Fruit fly (Drosophila melanogaster): ENCODE data around the gene Cyp4d2.

The Cyp4d2 gene

DNA sequence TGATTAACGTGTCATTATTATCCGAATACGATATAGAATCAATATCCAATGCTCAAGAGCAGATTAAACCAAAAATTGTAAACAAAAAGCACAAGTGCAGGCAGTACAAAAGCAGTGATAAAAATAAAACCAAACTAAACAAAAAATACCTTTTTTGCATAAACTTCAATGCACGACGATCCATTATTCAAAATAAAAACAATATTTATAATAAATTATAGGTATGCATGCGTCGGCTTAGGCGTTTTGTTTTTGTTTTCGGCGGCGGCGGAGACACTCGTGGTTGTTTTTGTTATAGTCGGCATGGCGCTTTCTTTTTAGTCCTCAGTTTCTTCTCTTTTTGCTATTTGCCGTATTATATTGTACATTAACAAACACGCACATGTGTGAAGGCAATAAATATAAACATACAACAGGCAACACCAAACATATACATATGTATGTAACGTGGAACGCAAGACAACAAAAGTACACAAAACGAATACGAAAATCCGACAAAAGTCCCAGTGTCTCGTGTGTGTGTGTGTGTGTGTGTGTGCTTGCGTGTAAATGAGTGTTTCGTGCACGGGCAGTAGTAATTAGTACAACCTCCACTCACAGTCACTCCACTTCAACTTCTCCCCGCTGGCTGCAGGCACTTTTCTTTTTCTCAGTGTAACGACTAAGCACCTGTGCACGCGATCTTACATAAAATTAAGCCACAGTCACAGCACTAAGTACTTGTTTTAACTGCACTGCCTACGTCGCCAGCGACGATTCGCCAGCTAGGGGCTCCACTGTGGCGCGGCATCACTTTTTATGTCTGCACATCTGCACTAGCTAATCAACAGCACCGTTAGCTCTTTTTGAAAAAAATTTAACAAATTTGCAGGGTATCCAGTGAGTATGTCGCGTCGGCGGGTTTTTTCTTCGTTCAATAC is 39.7 kb upstream of the Cyp4d2 start (continued):
- no peak for TF ChIP-seq CG4854 (GFP tag; optimal IDR thresholded peaks at IDR 0.05)
- no peak for TF ChIP-seq otp (GFP tag; IDR thresholded peaks at IDR 0.05)
- TF ChIP-seq Ets65A (GFP tag): peak; percentile 81
- no peak for TF ChIP-seq kah (GFP tag; optimal IDR thresholded peaks at IDR 0.05)
- TF ChIP-seq pum (GFP tag; optimal IDR thresholded peaks at IDR 0.05): no peak
- TF ChIP-seq Side (GFP tag; optimal IDR thresholded peaks at IDR 0.05): no peak
- peak; percentile 57 for TF ChIP-seq Meics (GFP tag; optimal IDR thresholded peaks at IDR 0.05)
- peak; percentile 11 for TF ChIP-seq HLHmδ (GFP tag; optimal IDR thresholded peaks at IDR 0.05)
- no peak for TF ChIP-seq Eip74EF (GFP tag; optimal IDR thresholded peaks at IDR 0.05)
- no peak for TF ChIP-seq CG11398 (GFP tag; optimal IDR thresholded peaks at IDR 0.05)
- TF ChIP-seq croc (GFP tag; conservative IDR thresholded peaks at IDR 0.05): peak; percentile 18; the same call in 1 of the 3 replicates
- TF ChIP-seq CTCF (GFP tag; optimal IDR thresholded peaks at IDR 0.05): no peak
- TF ChIP-seq nau (GFP tag; optimal IDR thresholded peaks at IDR 0.05): no peak
- peak; percentile 54 for TF ChIP-seq slbo (GFP tag; IDR thresholded peaks at IDR 0.05)
- no peak for TF ChIP-seq CG3838 (GFP tag; optimal IDR thresholded peaks at IDR 0.05)
- TF ChIP-seq tup (GFP tag; optimal IDR thresholded peaks at IDR 0.05): no peak
- TF ChIP-seq HLH4C (GFP tag; IDR thresholded peaks at IDR 0.05; ENCODE audit: partially characterized antibody): no peak
- TF ChIP-seq CG16863 (GFP tag; optimal IDR thresholded peaks at IDR 0.05): peak; percentile 30
- peak; percentile 57 for TF ChIP-seq CG32532 (GFP tag; IDR thresholded peaks at IDR 0.05)
- no peak for TF ChIP-seq Deaf1 (tag; optimal IDR thresholded peaks at IDR 0.05)
- no peak for TF ChIP-seq Usf (GFP tag; optimal IDR thresholded peaks at IDR 0.05)
- TF ChIP-seq CG18764 (GFP tag; optimal IDR thresholded peaks at IDR 0.05): no peak
- no peak for TF ChIP-seq CG12659 (GFP tag; optimal IDR thresholded peaks at IDR 0.05)
- TF ChIP-seq CG9727 (GFP tag; optimal IDR thresholded peaks at IDR 0.05): no peak
- no peak for TF ChIP-seq CG17829 (tag; optimal IDR thresholded peaks at IDR 0.05)
- no peak for TF ChIP-seq luna (GFP tag; optimal IDR thresholded peaks at IDR 0.05)
- TF ChIP-seq Tbp (GFP tag; optimal IDR thresholded peaks at IDR 0.05): no peak
- TF ChIP-seq rib (GFP tag; IDR thresholded peaks at IDR 0.05): no peak
- peak; percentile 25 for TF ChIP-seq CoRest (tag; optimal IDR thresholded peaks at IDR 0.05)
- TF ChIP-seq CG11093 (GFP tag; IDR thresholded peaks at IDR 0.05): 0 out of 3 replicates have a peak, but pooled peaks have one; percentile 45
- TF ChIP-seq CG12744 (GFP tag; optimal IDR thresholded peaks at IDR 0.05): no peak
- no peak for TF ChIP-seq zen2 (GFP tag; IDR thresholded peaks at IDR 0.05; ENCODE audit: partially characterized antibody)
- TF ChIP-seq CG43689 (GFP tag; IDR thresholded peaks at IDR 0.05): no peak
- no peak for TF ChIP-seq insv (GFP tag; optimal IDR thresholded peaks at IDR 0.05)
- TF ChIP-seq unc-4 (GFP tag; IDR thresholded peaks at IDR 0.05; ENCODE audit: partially characterized antibody): no peak
- no peak for TF ChIP-seq YL-1 (GFP tag; optimal IDR thresholded peaks at IDR 0.05)
- no peak for TF ChIP-seq mirr (GFP tag; optimal IDR thresholded peaks at IDR 0.05)
- TF ChIP-seq D19B (GFP tag; optimal IDR thresholded peaks at IDR 0.05): peak; percentile 69
- no peak for TF ChIP-seq ato (GFP tag; IDR thresholded peaks at IDR 0.05; ENCODE audit: partially characterized antibody)
- no peak for TF ChIP-seq grn (GFP tag; optimal IDR thresholded peaks at IDR 0.05)
- peak; percentile 31 for TF ChIP-seq CG9609 (GFP tag; optimal IDR thresholded peaks at IDR 0.05)
- no peak for TF ChIP-seq eyg (GFP tag; optimal IDR thresholded peaks at IDR 0.05)
- no peak for TF ChIP-seq CG12071 (GFP tag; optimal IDR thresholded peaks at IDR 0.05)
- no peak for TF ChIP-seq Asciz (GFP tag; optimal IDR thresholded peaks at IDR 0.05)
- TF ChIP-seq oc (tag; optimal IDR thresholded peaks at IDR 0.05): no peak
- no peak for TF ChIP-seq CG10147 (GFP tag; optimal IDR thresholded peaks at IDR 0.05)
- no peak for TF ChIP-seq Sin3A (optimal IDR thresholded peaks at IDR 0.05)
- TF ChIP-seq CG8944 (GFP tag; optimal IDR thresholded peaks at IDR 0.05): peak; percentile 23
- TF ChIP-seq CG17186 (GFP tag; optimal IDR thresholded peaks at IDR 0.05): no peak
- TF ChIP-seq CG10431 (GFP tag; optimal IDR thresholded peaks at IDR 0.05): no peak

Data from whole organism, embryonic.